Worm (Caenorhabditis elegans) whole organism, L2 larva: ENCODE data around the gene cdgs-1.

ENCODE experiments used
- C34F6.9 ChIP-seq: fragments of 150-350 bp; optimal IDR thresholded peaks from 2 replicates; lab custom pipeline; 2014; ENCODE audit warnings: missing biosample characterization, missing genetic modification characterization
- F13H6.1 ChIP-seq: sonication (generic microtip); optimal IDR thresholded peaks from 2 replicates; lab custom pipeline; 2016; ENCODE audit warnings: missing genetic modification characterization, missing compliant biosample characterization
- R02D3.7 ChIP-seq: fragments of 150-350 bp; optimal IDR thresholded peaks from 2 replicates; lab custom pipeline; 2014; ENCODE audit warnings: missing biosample characterization, missing genetic modification characterization
- Y55F3AM.14 ChIP-seq: fragments of 200-800 bp; sonication (Bioruptor generic); optimal IDR thresholded peaks from 2 replicates; lab custom pipeline; 2018; ENCODE audit warnings: mild to moderate bottlenecking, missing genetic modification characterization, missing compliant biosample characterization
- ZK546.5 ChIP-seq: sonication (generic microtip); optimal IDR thresholded peaks from 2 replicates; lab custom pipeline; 2017; ENCODE audit warnings: missing biosample characterization, missing genetic modification characterization
- alr-1 ChIP-seq: fragments of 150-350 bp; optimal IDR thresholded peaks from 2 replicates; lab custom pipeline; 2014; ENCODE audit warnings: missing biosample characterization, missing genetic modification characterization
- blmp-1 ChIP-seq: sonication (generic microtip); optimal IDR thresholded peaks from 2 replicates; lab custom pipeline; 2017; ENCODE audit warnings: missing genetic modification characterization, mild to moderate bottlenecking, missing compliant biosample characterization, antibody characterized with exemption, moderate library complexity; ENCODE audit not compliant: insufficient read depth
- ceh-16 ChIP-seq: fragments of 150-350 bp; optimal IDR thresholded peaks from 2 replicates; lab custom pipeline; 2014; ENCODE audit warnings: missing biosample characterization, missing genetic modification characterization
- crh-2 ChIP-seq: sonication (generic microtip); optimal IDR thresholded peaks from 2 replicates; lab custom pipeline; 2017; ENCODE audit warnings: missing biosample characterization, missing genetic modification characterization
- dmd-4 ChIP-seq: sonication (generic microtip); optimal IDR thresholded peaks from 2 replicates; lab custom pipeline; 2017; ENCODE audit warnings: missing biosample characterization, missing genetic modification characterization
- egl-27 ChIP-seq: sonication (generic microtip); optimal IDR thresholded peaks from 3 replicates; lab custom pipeline; 2017; ENCODE audit warnings: missing biosample characterization, missing genetic modification reagents, missing genetic modification characterization
- elt-3 ChIP-seq: sonication (generic microtip); optimal IDR thresholded peaks from 2 replicates; lab custom pipeline; 2017; ENCODE audit warnings: missing biosample characterization, missing genetic modification characterization
- fos-1 ChIP-seq: fragments of 150-350 bp; optimal IDR thresholded peaks from 2 replicates; lab custom pipeline; 2014; ENCODE audit warnings: missing biosample characterization, missing genetic modification characterization
- gmeb-1 ChIP-seq: fragments of 150-350 bp; optimal IDR thresholded peaks from 2 replicates; lab custom pipeline; 2014; ENCODE audit warnings: missing biosample characterization, missing genetic modification characterization
- lin-11 ChIP-seq: fragments of 150-350 bp; sonication (generic microtip); optimal IDR thresholded peaks from 2 replicates; lab custom pipeline; 2014; ENCODE audit warnings: missing biosample characterization, missing genetic modification characterization, inconsistent platforms, mixed read lengths
- lin-13 ChIP-seq: fragments of 150-350 bp; optimal IDR thresholded peaks from 2 replicates; lab custom pipeline; 2014; ENCODE audit warnings: missing biosample characterization, missing genetic modification reagents, missing genetic modification characterization
- lin-39 ChIP-seq: fragments of 150-350 bp; optimal IDR thresholded peaks from 2 replicates; lab custom pipeline; 2014; ENCODE audit warnings: missing biosample characterization, missing genetic modification reagents, missing genetic modification characterization
- lsy-2 ChIP-seq, 2 experiments: fragments of 150-350 bp in 1 of 2; sonication (generic microtip) in 1 of 2; optimal IDR thresholded peaks; 2 replicates each; lab custom pipeline; 2014 to 2017; ENCODE audit warnings: missing biosample characterization in 2 of 2, missing genetic modification characterization in 2 of 2
- mbf-1 ChIP-seq: sonication (generic microtip); optimal IDR thresholded peaks from 2 replicates; lab custom pipeline; 2017; ENCODE audit warnings: missing biosample characterization, missing genetic modification characterization
- mdl-1 ChIP-seq, 2 experiments: fragments of 150-350 bp in 1 of 2; sonication (generic microtip) in 1 of 2; optimal IDR thresholded peaks; 2 replicates each; lab custom pipeline; 2017; ENCODE audit warnings: missing biosample characterization in 2 of 2, missing genetic modification characterization in 2 of 2
- nhr-12 ChIP-seq: fragments of 150-350 bp; optimal IDR thresholded peaks from 2 replicates; lab custom pipeline; 2014; ENCODE audit warnings: missing biosample characterization, missing genetic modification characterization
- nhr-129 ChIP-seq: fragments of 150-350 bp; optimal IDR thresholded peaks from 2 replicates; lab custom pipeline; 2014; ENCODE audit warnings: missing biosample characterization, missing genetic modification characterization
- nhr-21 ChIP-seq: fragments of 150-350 bp; optimal IDR thresholded peaks from 2 replicates; lab custom pipeline; 2014; ENCODE audit warnings: missing biosample characterization, missing genetic modification characterization
- nhr-23 ChIP-seq: fragments of 150-350 bp; optimal IDR thresholded peaks from 2 replicates; lab custom pipeline; 2014; ENCODE audit warnings: missing biosample characterization, missing genetic modification reagents, missing genetic modification characterization
- nhr-25 ChIP-seq: fragments of 150-350 bp; sonication (generic microtip); optimal IDR thresholded peaks from 3 replicates; lab custom pipeline; 2014; ENCODE audit warnings: missing biosample characterization, missing genetic modification characterization
- nhr-77 ChIP-seq: fragments of 150-350 bp; optimal IDR thresholded peaks from 2 replicates; lab custom pipeline; 2014; ENCODE audit warnings: missing biosample characterization, missing genetic modification characterization
- peb-1 ChIP-seq: fragments of 150-350 bp; optimal IDR thresholded peaks from 2 replicates; lab custom pipeline; 2014; ENCODE audit warnings: missing biosample characterization, missing genetic modification characterization
- sem-4 ChIP-seq: fragments of 150-350 bp; optimal IDR thresholded peaks from 2 replicates; lab custom pipeline; 2014; ENCODE audit warnings: missing biosample characterization, missing genetic modification reagents, missing genetic modification characterization
- skn-1 ChIP-seq: sonication (generic microtip); optimal IDR thresholded peaks from 2 replicates; lab custom pipeline; 2017; ENCODE audit warnings: missing biosample characterization, missing genetic modification characterization
- sma-3 ChIP-seq: sonication (generic microtip); optimal IDR thresholded peaks from 2 replicates; lab custom pipeline; 2016; ENCODE audit warnings: missing genetic modification reagents, missing genetic modification characterization, missing compliant biosample characterization
- sma-9 ChIP-seq, 2 experiments: fragments of 150-350 bp in 1 of 2; sonication (generic microtip) in 1 of 2; optimal IDR thresholded peaks; 2 replicates each; lab custom pipeline; 2014 to 2016; ENCODE audit warnings: missing genetic modification characterization in 2 of 2, mild to moderate bottlenecking in 1 of 2, missing biosample characterization in 1 of 2, missing compliant biosample characterization in 1 of 2, missing genetic modification reagents in 1 of 2, moderate library complexity in 1 of 2
- unc-55 ChIP-seq: fragments of 150-350 bp; sonication (generic microtip); optimal IDR thresholded peaks from 3 replicates; lab custom pipeline; 2014; ENCODE audit warnings: missing biosample characterization, missing genetic modification reagents, missing genetic modification characterization
- unc-62 ChIP-seq: fragments of 150-350 bp; optimal IDR thresholded peaks from 2 replicates; lab custom pipeline; 2014; ENCODE audit warnings: missing biosample characterization, missing genetic modification reagents, missing genetic modification characterization
- zag-1 ChIP-seq: fragments of 150-350 bp; optimal IDR thresholded peaks from 2 replicates; lab custom pipeline; 2014; ENCODE audit warnings: missing biosample characterization, missing genetic modification characterization
- ztf-1 ChIP-seq: fragments of 200-800 bp; sonication (Bioruptor generic); conservative IDR thresholded peaks from 2 replicates; pipeline ENCODE4 v1.3.6; 2022; ENCODE audit warnings: missing genetic modification characterization, missing compliant biosample characterization
- ztf-4 ChIP-seq: fragments of 150-350 bp; optimal IDR thresholded peaks from 2 replicates; lab custom pipeline; 2014; ENCODE audit warnings: missing biosample characterization, missing genetic modification characterization

Gene cdgs-1

DNA sequence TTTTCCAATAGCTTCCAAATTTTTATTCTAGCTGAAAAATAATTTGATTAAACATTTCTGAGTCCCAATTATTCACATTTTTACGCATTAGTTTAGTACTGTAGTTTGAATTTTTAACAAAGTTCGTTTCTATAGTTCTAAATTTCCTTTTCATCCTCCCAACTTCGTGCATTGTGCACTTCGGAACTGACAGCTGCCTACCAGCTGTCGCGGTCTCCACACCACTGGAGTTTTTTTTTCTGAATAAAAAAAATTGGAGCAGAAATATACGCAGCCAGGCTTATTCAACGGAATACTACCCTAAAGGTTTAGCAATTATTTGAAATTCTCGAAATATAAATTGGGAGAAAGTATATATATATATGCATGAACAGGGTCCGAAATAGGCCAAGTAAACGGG is 33.7 kb upstream of the cdgs-1 start:
- TF ChIP-seq skn-1 (tag; lab: Kevin White, UChicago) = no peak
- no peak for TF ChIP-seq ZK546.5 (tag; lab: Kevin White, UChicago)
- TF ChIP-seq F13H6.1 (tag; lab: Kevin White, UChicago) = no peak
- TF ChIP-seq C34F6.9 (tag; lab: Kevin White, UChicago) = no peak
- TF ChIP-seq peb-1 (tag; lab: Kevin White, UChicago) = no peak
- TF ChIP-seq dmd-4 (tag; lab: Kevin White, UChicago) = no peak
- no peak for TF ChIP-seq mbf-1 (tag; lab: Kevin White, UChicago)
- TF ChIP-seq lin-13 (GFP tag; lab: Kevin White, UChicago) = no peak
- no peak for TF ChIP-seq gmeb-1 (tag; lab: Kevin White, UChicago)
- TF ChIP-seq, all 48 proteins: peak for 0

DNA sequence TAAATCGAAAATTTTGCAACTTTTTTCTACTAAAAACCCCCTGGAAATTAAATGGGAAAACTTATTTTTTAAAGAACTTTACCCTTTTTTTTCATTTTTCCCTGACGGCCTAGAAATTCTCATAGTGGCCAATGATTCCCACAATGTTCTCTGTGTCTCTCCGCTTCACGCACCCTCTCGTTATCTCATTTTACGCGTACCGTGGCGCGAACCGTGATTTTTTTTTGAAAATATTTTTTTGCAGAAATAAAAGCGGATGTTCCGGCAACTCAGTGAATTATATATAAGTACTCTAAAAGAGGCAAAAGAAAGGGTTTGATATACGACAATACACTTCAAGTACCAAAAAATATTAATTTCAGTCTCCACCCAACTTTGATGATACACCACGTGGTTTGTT is 30.9 kb upstream of the cdgs-1 start, which contains the start of gene C06A6.2:
Gene C06A6.2 (plus strand): TSS at position 237 of the 400 bp plus-strand sequence.
- TF ChIP-seq ztf-1 (GFP tag; lab: Robert Waterston, UW) = no peak
- TF ChIP-seq unc-55 (GFP tag; lab: Kevin White, UChicago) = peak; percentile 14
- TF ChIP-seq, all 48 proteins: peak for 1

DNA sequence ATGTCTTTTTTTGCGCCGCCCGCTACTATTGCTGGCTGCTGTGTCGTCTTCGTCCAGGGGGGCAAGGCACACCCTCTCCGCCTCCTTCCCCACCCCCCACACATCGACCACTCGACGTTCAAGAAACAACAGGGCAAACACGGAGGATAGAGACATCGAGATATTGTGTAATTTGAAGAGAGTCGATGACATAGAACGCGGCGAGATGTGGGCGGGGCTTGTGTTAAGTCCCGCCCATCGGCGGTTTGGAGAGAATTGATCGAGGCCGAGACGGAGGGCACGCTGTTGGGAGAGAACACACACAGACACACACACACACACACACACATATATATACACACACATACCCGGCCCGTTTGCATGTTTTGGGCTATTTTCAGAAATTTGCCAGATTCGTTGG is 30.1 kb upstream of the cdgs-1 start:
- peak; percentile 80 for TF ChIP-seq nhr-25 (tag; lab: Kevin White, UChicago)
- TF ChIP-seq nhr-129 = peak; percentile 80
- TF ChIP-seq unc-62 (GFP tag; lab: Kevin White, UChicago) = no peak
- peak; percentile 17 for TF ChIP-seq ztf-4 (tag; lab: Kevin White, UChicago)
- peak; percentile 66 for TF ChIP-seq fos-1 (tag; lab: Kevin White, UChicago)
- peak; percentile 84 for TF ChIP-seq zag-1
- peak; percentile 76 for TF ChIP-seq Y55F3AM.14
- no peak for TF ChIP-seq nhr-77 (tag; lab: Kevin White, UChicago)
- TF ChIP-seq peb-1 (tag; lab: Kevin White, UChicago) = no peak
- TF ChIP-seq blmp-1 (tag; lab: Kevin White, UChicago) = peak; percentile 46
- TF ChIP-seq nhr-21 (tag; lab: Kevin White, UChicago) = peak; percentile 49
- no peak for TF ChIP-seq alr-1 (tag; lab: Kevin White, UChicago)
- peak; percentile 91 for TF ChIP-seq F13H6.1 (tag; lab: Kevin White, UChicago)
- peak; percentile 34 to 65 for TF ChIP-seq lsy-2 (tag; optimal IDR thresholded peaks at IDR 0.05; lab: Kevin White, UChicago)
- peak; percentile 77 for TF ChIP-seq sma-9 (GFP tag; optimal IDR thresholded peaks at IDR 0.05; lab: Kevin White, UChicago)
- TF ChIP-seq sma-9 (tag; optimal IDR thresholded peaks at IDR 0.05; lab: Kevin White, UChicago) = no peak
- peak; percentile 6 for TF ChIP-seq nhr-23
- peak; percentile 63 for TF ChIP-seq crh-2 (tag; lab: Kevin White, UChicago)
- peak; percentile 15 for TF ChIP-seq sem-4 (tag; lab: Kevin White, UChicago)
- no peak for TF ChIP-seq nhr-12
- TF ChIP-seq ceh-16 = no peak
- peak; percentile 32 for TF ChIP-seq lin-39 (tag; lab: Kevin White, UChicago)
- peak; percentile 21 for TF ChIP-seq unc-55 (GFP tag; lab: Kevin White, UChicago)
- TF ChIP-seq mdl-1 (tag; optimal IDR thresholded peaks at IDR 0.05; lab: Kevin White, UChicago) = peak in 1 of 2 experiments; percentile 65
- TF ChIP-seq elt-3 (tag; lab: Kevin White, UChicago) = no peak
- peak; percentile 74 for TF ChIP-seq sma-3
- peak; percentile 49 for TF ChIP-seq lin-13 (GFP tag; lab: Kevin White, UChicago)
- TF ChIP-seq lin-11 (tag; lab: Kevin White, UChicago) = peak; percentile 29
- TF ChIP-seq egl-27 = no peak
- peak; percentile 85 for TF ChIP-seq C34F6.9 (tag; lab: Kevin White, UChicago)
- no peak for TF ChIP-seq R02D3.7 (tag; lab: Kevin White, UChicago)

DNA sequence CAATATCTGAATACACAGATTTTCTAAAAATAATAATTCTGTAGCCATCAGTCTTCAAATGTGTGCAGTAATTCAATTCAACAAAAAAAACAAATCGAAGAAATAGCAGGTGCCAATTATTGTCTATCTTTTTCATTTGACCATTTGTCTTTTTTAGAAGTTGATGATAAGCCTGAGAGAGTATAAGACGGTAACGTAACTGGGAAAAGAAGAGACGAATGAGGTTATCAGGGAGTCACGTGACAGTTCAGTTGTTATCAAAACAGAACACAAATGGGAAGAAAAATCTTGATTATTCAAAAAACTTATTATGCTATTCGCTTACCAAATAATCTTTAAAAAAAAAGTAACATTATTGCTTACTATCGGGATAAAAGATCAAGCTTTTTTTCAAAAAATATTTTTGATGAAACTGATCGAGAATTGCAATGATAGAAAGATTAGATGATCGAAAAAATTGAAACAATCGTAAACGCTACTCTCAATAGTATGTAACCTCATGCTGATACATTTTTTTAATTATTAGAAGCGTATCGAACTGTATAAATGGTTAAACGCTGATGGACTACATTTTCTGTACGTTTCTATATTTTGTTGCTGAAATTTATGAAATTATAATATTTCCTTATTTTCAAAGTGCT is 28.9 kb upstream of the cdgs-1 start:
- no peak for TF ChIP-seq blmp-1 (tag; lab: Kevin White, UChicago)
- TF ChIP-seq crh-2 (tag; lab: Kevin White, UChicago) = peak; percentile 72
- peak; percentile 38 for TF ChIP-seq F13H6.1 (tag; lab: Kevin White, UChicago)
- TF ChIP-seq fos-1 (tag; lab: Kevin White, UChicago) = peak; percentile 67
- TF ChIP-seq mdl-1 (tag; optimal IDR thresholded peaks at IDR 0.05; lab: Kevin White, UChicago) = no peak
- TF ChIP-seq lsy-2 (tag; optimal IDR thresholded peaks at IDR 0.05; lab: Kevin White, UChicago) = peak in 1 of 2 experiments; percentile 30
- TF ChIP-seq sma-9 (GFP tag; optimal IDR thresholded peaks at IDR 0.05; lab: Kevin White, UChicago) = peak; percentile 37
- no peak for TF ChIP-seq sma-9 (tag; optimal IDR thresholded peaks at IDR 0.05; lab: Kevin White, UChicago)
- peak; percentile 39 for TF ChIP-seq gmeb-1 (tag; lab: Kevin White, UChicago)
- TF ChIP-seq, all 48 proteins: peak for 6
